Worm (Caenorhabditis elegans): ENCODE data around the gene F43C11.8.
"Not testable (repeated sequence)": the region's sequence is repeated elsewhere in the genome, so short reads cannot be mapped to it uniquely, and the experiment has no call there.

ce11 chrII:2348005-2348404 lies 15.7 kb downstream of the F43C11.8 start:
- TF ChIP-seq snpc-4 (GFP tag; optimal IDR thresholded peaks at IDR 0.05); snpc-4 (tag; optimal IDR thresholded peaks at IDR 0.05); nhr-27 (tag; optimal IDR thresholded peaks at IDR 0.05); nhr-179 (tag; optimal IDR thresholded peaks at IDR 0.05); F57A8.1 (GFP tag; optimal IDR thresholded peaks at IDR 0.05); let-607 (tag; optimal IDR thresholded peaks at IDR 0.05); nhr-90 (tag; optimal IDR thresholded peaks at IDR 0.05); B0035.1 (tag; optimal IDR thresholded peaks at IDR 0.05); ceh-40 (GFP tag; IDR thresholded peaks at IDR 0.05); madf-8 (GFP tag; conservative IDR thresholded peaks at IDR 0.05); Y53F4B.3 (GFP tag; IDR thresholded peaks at IDR 0.05); lin-35 (GFP tag; optimal IDR thresholded peaks at IDR 0.05); athp-1 (tag; optimal IDR thresholded peaks at IDR 0.05); ceh-79 (tag; optimal IDR thresholded peaks at IDR 0.05): not testable (repeated sequence)

Measured in whole organism, young adult.